Fruit fly (Drosophila melanogaster) whole organism, wandering third instar larva: ENCODE data around the gene CG42688.
A peak's percentile ranks its signal among the peaks of the same experiment; 100 is the strongest.

Experiments used
- Abd-B ChIP-seq: fragments of >200 bp; optimal IDR thresholded peaks from 2 replicates; lab custom pipeline; 2017; ENCODE audit warnings: missing biosample characterization, missing genetic modification characterization
- CG32264 ChIP-seq: fragments of 200-800 bp; sonication (Bioruptor generic); optimal IDR thresholded peaks from 2 replicates; lab custom pipeline; 2016; ENCODE audit warnings: missing biosample characterization, missing genetic modification characterization
- CG9705 ChIP-seq: fragments of 200-800 bp; sonication (Bioruptor generic); optimal IDR thresholded peaks from 2 replicates; lab custom pipeline; 2018; ENCODE audit warnings: missing biosample characterization, mild to moderate bottlenecking, missing genetic modification characterization
- CrebA ChIP-seq: fragments of 200-800 bp; sonication (Bioruptor generic); optimal IDR thresholded peaks from 2 replicates; lab custom pipeline; 2016; ENCODE audit warnings: missing biosample characterization, mild to moderate bottlenecking, missing genetic modification characterization, borderline replicate concordance
- Dfd ChIP-seq: fragments of >200 bp; optimal IDR thresholded peaks from 2 replicates; lab custom pipeline; 2017; ENCODE audit warnings: missing biosample characterization, missing genetic modification characterization
- Dif ChIP-seq: fragments of 200-275, 200-300 bp; sonication (Bioruptor generic); optimal IDR thresholded peaks from 2 replicates; lab custom pipeline; 2018; ENCODE audit warnings: missing biosample characterization, missing genetic modification characterization; ENCODE audit not compliant: partially characterized antibody
- GATAd ChIP-seq: sonication (Bioruptor generic); optimal IDR thresholded peaks from 2 replicates; lab custom pipeline; 2016; ENCODE audit warnings: missing biosample characterization, missing genetic modification characterization
- HLH106 ChIP-seq: fragments of 200-800 bp; optimal IDR thresholded peaks from 3 replicates; lab custom pipeline; 2019; ENCODE audit warnings: missing biosample characterization, mild to moderate bottlenecking, missing genetic modification characterization, moderate library complexity
- Hnf4 ChIP-seq: fragments of 200-800 bp; sonication (Bioruptor generic); optimal IDR thresholded peaks from 2 replicates; lab custom pipeline; 2016; ENCODE audit warnings: missing biosample characterization, mild to moderate bottlenecking, missing genetic modification characterization
- Hr83 ChIP-seq: fragments of 200-300 bp; sonication (Bioruptor generic); optimal IDR thresholded peaks from 2 replicates; lab custom pipeline; 2016; ENCODE audit warnings: missing biosample characterization, mild to moderate bottlenecking, missing genetic modification characterization, moderate library complexity; ENCODE audit not compliant: poor library complexity, severe bottlenecking
- Jra ChIP-seq: sonication (Bioruptor generic); optimal IDR thresholded peaks from 2 replicates; lab custom pipeline; 2016; ENCODE audit warnings: missing biosample characterization, missing genetic modification characterization
- Mio ChIP-seq: sonication (Bioruptor generic); optimal IDR thresholded peaks from 2 replicates; lab custom pipeline; 2016; ENCODE audit warnings: missing biosample characterization, missing genetic modification characterization
- Myc ChIP-seq: fragments of >200 bp; optimal IDR thresholded peaks from 2 replicates; lab custom pipeline; 2017
- N ChIP-seq: fragments of >200 bp; optimal IDR thresholded peaks from 2 replicates; lab custom pipeline; 2018; ENCODE audit warnings: missing biosample characterization, missing external identifiers, missing genetic modification characterization
- OdsH ChIP-seq: fragments of 200-800 bp; sonication (Bioruptor generic); optimal IDR thresholded peaks from 2 replicates; lab custom pipeline; 2016; ENCODE audit warnings: missing biosample characterization, mild to moderate bottlenecking, missing genetic modification characterization
- Rel ChIP-seq, 2 experiments: fragments of 200-800 bp; sonication (Bioruptor generic) in 1 of 2; optimal IDR thresholded peaks; 2 replicates in 1 of 2; 3 replicates in 1 of 2; lab custom pipeline; 2016 to 2019; ENCODE audit warnings: mild to moderate bottlenecking in 2 of 2, missing biosample characterization in 2 of 2, missing genetic modification characterization in 2 of 2, moderate library complexity in 1 of 2
- Sp1 ChIP-seq: fragments of 200-800 bp; sonication (Bioruptor generic); optimal IDR thresholded peaks from 3 replicates; lab custom pipeline; 2019; ENCODE audit warnings: missing biosample characterization, mild to moderate bottlenecking, missing genetic modification characterization, moderate library complexity
- Vsx2 ChIP-seq: fragments of 200-300, 225-300 bp; sonication (Bioruptor generic); optimal IDR thresholded peaks from 2 replicates; lab custom pipeline; 2018; ENCODE audit warnings: missing biosample characterization, missing genetic modification characterization; ENCODE audit not compliant: partially characterized antibody
- br ChIP-seq: fragments of 200-800 bp; sonication (Bioruptor generic); optimal IDR thresholded peaks from 2 replicates; lab custom pipeline; 2016; ENCODE audit warnings: missing biosample characterization, missing genetic modification characterization
- brk ChIP-seq: fragments of 200-800 bp; sonication (Bioruptor generic); optimal IDR thresholded peaks from 2 replicates; lab custom pipeline; 2016; ENCODE audit warnings: missing biosample characterization, mild to moderate bottlenecking, missing genetic modification characterization
- dl ChIP-seq, 2 experiments: fragments of 175-275, 200-275 bp in 1 of 2; fragments of 200-275 bp in 1 of 2; sonication (Bioruptor generic); optimal IDR thresholded peaks; lab custom pipeline; 2018; ENCODE audit warnings: mild to moderate bottlenecking in 2 of 2, missing biosample characterization in 2 of 2, missing genetic modification characterization in 2 of 2, moderate library complexity in 2 of 2; ENCODE audit not compliant: partially characterized antibody in 2 of 2, insufficient read depth in 1 of 2
- dmrt93B ChIP-seq: fragments of 200-800 bp; sonication (Bioruptor generic); optimal IDR thresholded peaks from 2 replicates; lab custom pipeline; 2018; ENCODE audit warnings: missing biosample characterization, mild to moderate bottlenecking, missing genetic modification characterization
- dsf ChIP-seq: sonication (Bioruptor generic); optimal IDR thresholded peaks from 2 replicates; lab custom pipeline; 2016; ENCODE audit warnings: missing biosample characterization, missing genetic modification characterization, borderline replicate concordance
- ey ChIP-seq: fragments of 200-800 bp; sonication (Bioruptor generic); optimal IDR thresholded peaks from 2 replicates; lab custom pipeline; 2016; ENCODE audit warnings: missing biosample characterization, missing genetic modification characterization
- foxo ChIP-seq, 2 experiments: fragments of 200-800 bp; sonication (Bioruptor generic); optimal IDR thresholded peaks; 2 replicates in 1 of 2; 3 replicates in 1 of 2; lab custom pipeline; 2016 to 2017; ENCODE audit warnings: missing biosample characterization in 2 of 2, missing genetic modification characterization in 2 of 2
- fru ChIP-seq: fragments of 200-800 bp; sonication (Bioruptor generic); optimal IDR thresholded peaks from 3 replicates; lab custom pipeline; 2016; ENCODE audit warnings: missing biosample characterization, mild to moderate bottlenecking, missing genetic modification characterization
- h ChIP-seq: fragments of 200-800 bp; sonication (Bioruptor generic); optimal IDR thresholded peaks from 3 replicates; lab custom pipeline; 2016; ENCODE audit warnings: missing biosample characterization, mild to moderate bottlenecking, missing genetic modification characterization
- jim ChIP-seq: fragments of 175-275, 200-325 bp; sonication (Bioruptor generic); optimal IDR thresholded peaks from 2 replicates; lab custom pipeline; 2016; ENCODE audit warnings: missing biosample characterization, mild to moderate bottlenecking, missing genetic modification characterization
- lola ChIP-seq: fragments of >200 bp; optimal IDR thresholded peaks from 2 replicates; lab custom pipeline; 2017; ENCODE audit warnings: missing biosample characterization, missing genetic modification characterization
- pan ChIP-seq: fragments of >200 bp; optimal IDR thresholded peaks from 2 replicates; lab custom pipeline; 2017
- psq ChIP-seq: fragments of 200-800 bp; sonication (Bioruptor generic); optimal IDR thresholded peaks from 3 replicates; lab custom pipeline; 2017; ENCODE audit warnings: missing biosample characterization, mild to moderate bottlenecking, missing genetic modification characterization, moderate library complexity
- rgr ChIP-seq: fragments of 200-800 bp; sonication (Bioruptor generic); optimal IDR thresholded peaks from 3 replicates; lab custom pipeline; 2016; ENCODE audit warnings: missing biosample characterization, mild to moderate bottlenecking, missing genetic modification characterization
- sage ChIP-seq: fragments of 200-800 bp; sonication (Bioruptor generic); optimal IDR thresholded peaks from 2 replicates; lab custom pipeline; 2016; ENCODE audit warnings: missing biosample characterization, mild to moderate bottlenecking, missing genetic modification characterization
- sv ChIP-seq: fragments of 200-800 bp; sonication (Bioruptor generic); optimal IDR thresholded peaks from 3 replicates; lab custom pipeline; 2016; ENCODE audit warnings: missing biosample characterization, missing genetic modification characterization
- tai ChIP-seq: sonication (Bioruptor generic); optimal IDR thresholded peaks from 2 replicates; lab custom pipeline; 2016; ENCODE audit warnings: missing biosample characterization, missing genetic modification characterization
- usp ChIP-seq: fragments of >200 bp; optimal IDR thresholded peaks from 2 replicates; lab custom pipeline; 2017; ENCODE audit warnings: missing biosample characterization, missing genetic modification characterization
- woc ChIP-seq: sonication (Bioruptor generic); optimal IDR thresholded peaks from 2 replicates; lab custom pipeline; 2016; ENCODE audit warnings: missing biosample characterization, mild to moderate bottlenecking, missing genetic modification characterization

CG42688 gene

dm6 chr2L:19136735-19137134, 45.9 kb downstream of the CG42688 start (continued):
- TF ChIP-seq rgr (GFP tag; lab: Kevin White, UChicago): peak; percentile 92
- TF ChIP-seq, all 38 proteins: peak for 24

- TF ChIP-seq pan (lab: Kevin White, UChicago) (no peak), sv (GFP tag; lab: Kevin White, UChicago) (no peak), foxo (GFP tag; optimal IDR thresholded peaks at IDR 0.05; lab: Kevin White, UChicago) (peak in 1 of 2 experiments; percentile 84), GATAd (GFP tag; lab: Kevin White, UChicago) (no peak), h (GFP tag; lab: Kevin White, UChicago) (peak; percentile 88), psq (no peak), brk (peak; percentile 64), CrebA (GFP tag; lab: Kevin White, UChicago) (no peak), HLH106 (tag; lab: Kevin White, UChicago) (peak; percentile 81), Rel (GFP tag; optimal IDR thresholded peaks at IDR 0.05; lab: Kevin White, UChicago) (no peak), Rel (tag; optimal IDR thresholded peaks at IDR 0.05; lab: Kevin White, UChicago) (no peak), fru (GFP tag; lab: Kevin White, UChicago) (peak; percentile 89), Myc (lab: Kevin White, UChicago) (no peak), Hr83 (GFP tag; lab: Kevin White, UChicago) (no peak), Jra (peak; percentile 26), Dfd (GFP tag; lab: Kevin White, UChicago) (no peak), jim (GFP tag; lab: Kevin White, UChicago) (no peak), Dif (GFP tag; lab: Kevin White, UChicago) (peak; percentile 55), OdsH (peak; percentile 83), CG9705 (GFP tag; lab: Kevin White, UChicago) (peak; percentile 39), ey (peak; percentile 86), rgr (GFP tag; lab: Kevin White, UChicago) (peak; percentile 88), sage (GFP tag; lab: Kevin White, UChicago) (peak; percentile 52), Hnf4 (peak; percentile 53), dsf (GFP tag; lab: Kevin White, UChicago) (no peak), br (GFP tag; lab: Kevin White, UChicago) (peak; percentile 93), Vsx2 (GFP tag; lab: Kevin White, UChicago) (no peak), Sp1 (GFP tag; lab: Kevin White, UChicago) (peak; percentile 71), CG32264 (GFP tag; lab: Kevin White, UChicago) (peak; percentile 60), woc (peak; percentile 81), dl (GFP tag; optimal IDR thresholded peaks at IDR 0.05; lab: Kevin White, UChicago; ENCODE audit: insufficient read depth in 1 of 2, partially characterized antibody in 2 of 2) (peak in 1 of 2 experiments; percentile 1), tai (no peak), Mio (GFP tag; lab: Kevin White, UChicago) (no peak), dmrt93B (GFP tag; lab: Kevin White, UChicago) (peak; percentile 66)
These were observed 46.5 kb downstream of the CG42688 start for dm6 chr2L:19135955-19136677.

- peak; percentile 70 for TF ChIP-seq woc
- peak; percentile 17 for TF ChIP-seq fru (GFP tag; lab: Kevin White, UChicago)
- TF ChIP-seq pan (lab: Kevin White, UChicago): no peak
- TF ChIP-seq Hnf4: peak; percentile 29
- no peak for TF ChIP-seq Myc (lab: Kevin White, UChicago)
- peak; percentile 12 for TF ChIP-seq h (GFP tag; lab: Kevin White, UChicago)
- peak in 1 of 2 experiments; percentile 52 for TF ChIP-seq foxo (GFP tag; optimal IDR thresholded peaks at IDR 0.05; lab: Kevin White, UChicago)
- TF ChIP-seq psq: peak; percentile 72
- no peak for TF ChIP-seq Dfd (GFP tag; lab: Kevin White, UChicago)
- no peak for TF ChIP-seq dsf (GFP tag; lab: Kevin White, UChicago)
- TF ChIP-seq Jra: peak; percentile 88
- TF ChIP-seq usp (GFP tag; lab: Kevin White, UChicago): no peak
- no peak for TF ChIP-seq sv (GFP tag; lab: Kevin White, UChicago)
- TF ChIP-seq HLH106 (tag; lab: Kevin White, UChicago): no peak
- no peak for TF ChIP-seq dl (GFP tag; optimal IDR thresholded peaks at IDR 0.05; lab: Kevin White, UChicago; ENCODE audit: insufficient read depth in 1 of 2, partially characterized antibody in 2 of 2)
- no peak for TF ChIP-seq N
- no peak for TF ChIP-seq ey
- no peak for TF ChIP-seq sage (GFP tag; lab: Kevin White, UChicago)
- TF ChIP-seq Mio (GFP tag; lab: Kevin White, UChicago): no peak
- TF ChIP-seq CG9705 (GFP tag; lab: Kevin White, UChicago): no peak
- TF ChIP-seq Rel (GFP tag; optimal IDR thresholded peaks at IDR 0.05; lab: Kevin White, UChicago): no peak
- peak; percentile 49 for TF ChIP-seq Rel (tag; optimal IDR thresholded peaks at IDR 0.05; lab: Kevin White, UChicago)
- TF ChIP-seq Dif (GFP tag; lab: Kevin White, UChicago): peak; percentile 45
- TF ChIP-seq Hr83 (GFP tag; lab: Kevin White, UChicago): no peak
- no peak for TF ChIP-seq Vsx2 (GFP tag; lab: Kevin White, UChicago)
- peak; percentile 27 for TF ChIP-seq Sp1 (GFP tag; lab: Kevin White, UChicago)
- TF ChIP-seq rgr (GFP tag; lab: Kevin White, UChicago): no peak
- TF ChIP-seq CG32264 (GFP tag; lab: Kevin White, UChicago): no peak
- TF ChIP-seq lola (GFP tag; lab: Kevin White, UChicago): no peak
- no peak for TF ChIP-seq Abd-B (GFP tag; lab: Kevin White, UChicago)
- no peak for TF ChIP-seq OdsH
- TF ChIP-seq dmrt93B (GFP tag; lab: Kevin White, UChicago): no peak
- TF ChIP-seq GATAd (GFP tag; lab: Kevin White, UChicago): no peak
- TF ChIP-seq br (GFP tag; lab: Kevin White, UChicago): peak; percentile 63
- TF ChIP-seq jim (GFP tag; lab: Kevin White, UChicago): no peak
These were observed 47.6 kb downstream of the CG42688 start, which contains the start of gene Polr1D for dm6 chr2L:19134814-19135523. TSS of gene Polr1D (minus strand) at chr2L:19135233.
